Worm (Caenorhabditis elegans) whole organism, late embryonic: ENCODE data around the gene F40G12.9.
"Not testable (repeated sequence)": the region's sequence is repeated elsewhere in the genome, so short reads cannot be mapped to it uniquely, and the experiment has no call there.

Experiments
- K02D7.2 ChIP-seq: sonication (generic microtip); optimal IDR thresholded peaks from 2 replicates; lab custom pipeline; 2017; ENCODE audit warnings: mild to moderate bottlenecking, missing genetic modification characterization, missing compliant biosample characterization
- T23F11.4 ChIP-seq: fragments of 200-800 bp; sonication (Bioruptor generic); optimal IDR thresholded peaks from 2 replicates; lab custom pipeline; 2018; ENCODE audit warnings: mild to moderate bottlenecking, missing genetic modification characterization, missing compliant biosample characterization
- ahr-1 ChIP-seq: sonication (generic microtip); optimal IDR thresholded peaks from 2 replicates; lab custom pipeline; 2016; ENCODE audit warnings: missing genetic modification characterization, missing compliant biosample characterization
- ceh-14 ChIP-seq: sonication (generic microtip); optimal IDR thresholded peaks from 2 replicates; lab custom pipeline; 2016; ENCODE audit warnings: missing genotype, missing genetic modification characterization, missing compliant biosample characterization
- ceh-18 ChIP-seq: sonication (generic microtip); optimal IDR thresholded peaks from 2 replicates; lab custom pipeline; 2016; ENCODE audit warnings: missing genetic modification characterization, missing compliant biosample characterization
- ceh-19 ChIP-seq: fragments of 200-800 bp; sonication (Bioruptor generic); optimal IDR thresholded peaks from 2 replicates; lab custom pipeline; 2018; ENCODE audit warnings: mild to moderate bottlenecking, missing genetic modification characterization, missing compliant biosample characterization
- ceh-22 ChIP-seq: sonication (generic microtip); optimal IDR thresholded peaks from 2 replicates; lab custom pipeline; 2017; ENCODE audit warnings: missing biosample characterization, missing genetic modification characterization
- ceh-24 ChIP-seq: sonication (generic microtip); optimal IDR thresholded peaks from 2 replicates; lab custom pipeline; 2016; ENCODE audit warnings: mild to moderate bottlenecking, missing genetic modification characterization, missing compliant biosample characterization
- ceh-30 ChIP-seq: fragments of 150-350 bp; optimal IDR thresholded peaks from 2 replicates; lab custom pipeline; 2014; ENCODE audit warnings: missing biosample characterization, missing genetic modification characterization
- ceh-45 ChIP-seq: fragments of 200-800 bp; sonication (Bioruptor generic); IDR thresholded peaks from 2 replicates; pipeline ENCODE4 v1.3.6; 2022; ENCODE audit warnings: missing genetic modification reagents, missing genetic modification characterization, missing compliant biosample characterization
- ceh-48 ChIP-seq: sonication (generic microtip); optimal IDR thresholded peaks from 2 replicates; lab custom pipeline; 2016; ENCODE audit warnings: missing genetic modification characterization, inconsistent platforms, missing compliant biosample characterization
- dmd-4 ChIP-seq: sonication (generic microtip); optimal IDR thresholded peaks from 2 replicates; lab custom pipeline; 2016; ENCODE audit warnings: borderline replicate concordance, missing genetic modification characterization, missing compliant biosample characterization
- dve-1 ChIP-seq: sonication (generic microtip); optimal IDR thresholded peaks from 2 replicates; lab custom pipeline; 2017; ENCODE audit warnings: antibody characterized with exemption, mild to moderate bottlenecking, missing genetic modification characterization, missing compliant biosample characterization
- elt-4 ChIP-seq: sonication (generic microtip); optimal IDR thresholded peaks from 2 replicates; lab custom pipeline; 2016; ENCODE audit warnings: missing genetic modification characterization, missing compliant biosample characterization
- eyg-1 ChIP-seq: sonication (generic microtip); optimal IDR thresholded peaks from 2 replicates; lab custom pipeline; 2016; ENCODE audit warnings: missing genotype, missing genetic modification characterization, missing compliant biosample characterization
- fax-1 ChIP-seq: sonication (generic microtip); optimal IDR thresholded peaks from 2 replicates; lab custom pipeline; 2016; ENCODE audit warnings: missing genotype, missing genetic modification characterization, missing compliant biosample characterization
- fkh-10 ChIP-seq: fragments of 150-350 bp; optimal IDR thresholded peaks from 2 replicates; lab custom pipeline; 2014; ENCODE audit warnings: missing biosample characterization, missing genetic modification reagents, missing genetic modification characterization
- hlh-15 ChIP-seq: sonication (generic microtip); optimal IDR thresholded peaks from 2 replicates; lab custom pipeline; 2016; ENCODE audit warnings: missing genetic modification characterization, missing compliant biosample characterization
- hlh-6 ChIP-seq: sonication (generic microtip); optimal IDR thresholded peaks from 2 replicates; lab custom pipeline; 2016; ENCODE audit warnings: missing genotype, missing genetic modification characterization, missing compliant biosample characterization
- madf-2 ChIP-seq: sonication (generic microtip); optimal IDR thresholded peaks from 2 replicates; lab custom pipeline; 2017; ENCODE audit warnings: missing genetic modification characterization, missing compliant biosample characterization
- mec-3 ChIP-seq: sonication (generic microtip); optimal IDR thresholded peaks from 2 replicates; lab custom pipeline; 2016; ENCODE audit warnings: borderline replicate concordance, missing genetic modification characterization, missing compliant biosample characterization
- nhr-11 ChIP-seq: fragments of 150-350 bp; optimal IDR thresholded peaks from 2 replicates; lab custom pipeline; 2014; ENCODE audit warnings: missing biosample characterization, missing genetic modification characterization
- npax-4 ChIP-seq: sonication (generic microtip); optimal IDR thresholded peaks from 2 replicates; lab custom pipeline; 2016; ENCODE audit warnings: missing genetic modification characterization, missing compliant biosample characterization
- pag-3 ChIP-seq: sonication (generic microtip); optimal IDR thresholded peaks from 2 replicates; lab custom pipeline; 2016; ENCODE audit warnings: missing compliant biosample characterization, missing genetic modification characterization, borderline replicate concordance
- pax-1 ChIP-seq: fragments of 150-350 bp; optimal IDR thresholded peaks from 2 replicates; lab custom pipeline; 2014; ENCODE audit warnings: missing biosample characterization, missing genetic modification characterization
- pha-4 ChIP-seq: fragments of 150-350 bp; optimal IDR thresholded peaks from 2 replicates; lab custom pipeline; 2018; ENCODE audit warnings: missing biosample characterization, missing genetic modification reagents, missing genetic modification characterization
- pros-1 ChIP-seq: fragments of 150-350 bp; optimal IDR thresholded peaks from 2 replicates; lab custom pipeline; 2014; ENCODE audit warnings: missing biosample characterization, missing genetic modification reagents, missing genetic modification characterization
- sox-4 ChIP-seq: sonication (generic microtip); optimal IDR thresholded peaks from 2 replicates; lab custom pipeline; 2017; ENCODE audit warnings: mild to moderate bottlenecking, missing genetic modification characterization, inconsistent platforms, missing compliant biosample characterization
- syd-9 ChIP-seq: sonication (generic microtip); optimal IDR thresholded peaks from 2 replicates; lab custom pipeline; 2016; ENCODE audit warnings: mild to moderate bottlenecking, missing genetic modification characterization, moderate library complexity, missing compliant biosample characterization
- ttx-3 ChIP-seq: sonication (generic microtip); optimal IDR thresholded peaks from 2 replicates; lab custom pipeline; 2016; ENCODE audit warnings: missing genetic modification reagents, missing genetic modification characterization, missing compliant biosample characterization
- unc-3 ChIP-seq, 2 experiments: fragments of 200-800 bp in 1 of 2; sonication (Bioruptor generic) in 1 of 2; sonication (generic microtip) in 1 of 2; conservative IDR thresholded peaks in 1 of 2; optimal IDR thresholded peaks in 1 of 2; 2 replicates each; pipeline versions ENCODE4 v1.3.6 to Lab custom; 2016 to 2022; ENCODE audit warnings: missing compliant biosample characterization in 2 of 2, missing genetic modification characterization in 2 of 2, missing genetic modification reagents in 1 of 2
- unc-42 ChIP-seq: sonication (generic microtip); optimal IDR thresholded peaks from 2 replicates; lab custom pipeline; 2016; ENCODE audit warnings: missing genotype, missing genetic modification characterization, missing compliant biosample characterization
- unc-86 ChIP-seq: sonication (generic microtip); optimal IDR thresholded peaks from 2 replicates; lab custom pipeline; 2016; ENCODE audit warnings: missing genetic modification characterization, missing compliant biosample characterization

Gene F40G12.9

ce11 chrV:14308164-14308563 lies 25.7 kb downstream of the F40G12.9 start, which contains the start of gene spig-5:
spig-5 (plus strand) TSS chrV:14308464.
- not testable (repeated sequence) for TF ChIP-seq sox-4; unc-3 (GFP tag; conservative IDR thresholded peaks at IDR 0.05; lab: Robert Waterston, UW); unc-3 (tag; optimal IDR thresholded peaks at IDR 0.05; lab: Kevin White, UChicago); ttx-3 (tag; lab: Kevin White, UChicago)
- TF ChIP-seq, all 69 proteins: peak for 0; not testable (repeated sequence) for 69

- TF ChIP-seq pax-1 (tag; lab: Kevin White, UChicago); ceh-24 (tag; lab: Kevin White, UChicago); ceh-45 (GFP tag; lab: Robert Waterston, UW): not testable (repeated sequence)
Observed at ce11 chrV:14309632-14310031, 27.2 kb downstream of the F40G12.9 start, which contains the start of gene F14D7.14. F14D7.14 (plus strand) TSS chrV:14309932.

ce11 chrV:14311115-14311514 lies 28.7 kb downstream of the F40G12.9 start, which contains the start of gene ddn-3:
ddn-3 (minus strand) TSS chrV:14311215.
- TF ChIP-seq dve-1 (tag; lab: Kevin White, UChicago) (no peak), madf-2 (no peak), T23F11.4 (GFP tag; lab: Kevin White, UChicago) (no peak), fax-1 (tag; lab: Kevin White, UChicago) (no peak), pha-4 (tag; lab: Kevin White, UChicago) (no peak), hlh-15 (tag; lab: Kevin White, UChicago) (no peak)

- TF ChIP-seq ceh-14 (no peak), K02D7.2 (tag; lab: Kevin White, UChicago) (no peak), npax-4 (tag; lab: Kevin White, UChicago) (no peak), ceh-19 (GFP tag; lab: Kevin White, UChicago) (no peak), mec-3 (tag; lab: Kevin White, UChicago) (no peak), nhr-11 (tag; lab: Kevin White, UChicago) (no peak), hlh-6 (tag; lab: Kevin White, UChicago) (no peak), ceh-18 (no peak)
Observed at ce11 chrV:14312695-14313094, 30.2 kb downstream of the F40G12.9 start, which contains the start of gene F14D7.8. F14D7.8 (minus strand) TSS chrV:14312795.

ce11 chrV:14314236-14314635 lies 31.8 kb downstream of the F40G12.9 start, which contains the start of gene F47B8.1:
F47B8.1 (minus strand) TSS chrV:14314336.
- TF ChIP-seq dmd-4 (tag; lab: Kevin White, UChicago) = no peak
- no peak for TF ChIP-seq unc-3 (GFP tag; conservative IDR thresholded peaks at IDR 0.05; lab: Robert Waterston, UW)
- no peak for TF ChIP-seq unc-3 (tag; optimal IDR thresholded peaks at IDR 0.05; lab: Kevin White, UChicago)
- TF ChIP-seq unc-86 = no peak
- no peak for TF ChIP-seq ceh-48 (tag; lab: Kevin White, UChicago)
- no peak for TF ChIP-seq eyg-1 (tag; lab: Kevin White, UChicago)
- no peak for TF ChIP-seq ahr-1 (tag; lab: Kevin White, UChicago)
- TF ChIP-seq fkh-10 (GFP tag; lab: Kevin White, UChicago) = no peak
- TF ChIP-seq pag-3 = no peak
- TF ChIP-seq fax-1 (tag; lab: Kevin White, UChicago) = no peak

ce11 chrV:14316525-14316924 lies 34.1 kb downstream of the F40G12.9 start, which contains the start of gene F47B8.2:
F47B8.2 (minus strand) TSS chrV:14316625.
- no peak for TF ChIP-seq ahr-1 (tag; lab: Kevin White, UChicago)
- no peak for TF ChIP-seq unc-42 (tag; lab: Kevin White, UChicago)
- no peak for TF ChIP-seq sox-4
- no peak for TF ChIP-seq ceh-22
- no peak for TF ChIP-seq ceh-24 (tag; lab: Kevin White, UChicago)
- no peak for TF ChIP-seq ceh-30 (tag; lab: Kevin White, UChicago)
- TF ChIP-seq elt-4 (tag; lab: Kevin White, UChicago) = no peak
- no peak for TF ChIP-seq pros-1 (tag; lab: Kevin White, UChicago)
- no peak for TF ChIP-seq syd-9
